Worm (Caenorhabditis elegans) whole organism, L4 larva: ENCODE measurements around the gene sdz-38.

Experiments used
- D1046.2 ChIP-seq: fragments of 200-800 bp; sonication (Bioruptor generic); IDR thresholded peaks from 2 replicates; pipeline ENCODE4 v1.3.6; 2022; ENCODE audit warnings: missing genetic modification characterization, missing compliant biosample characterization
- F37D6.2 ChIP-seq: sonication (generic microtip); optimal IDR thresholded peaks from 2 replicates; lab custom pipeline; 2016; ENCODE audit warnings: mild to moderate bottlenecking, missing genetic modification characterization, missing compliant biosample characterization
- F44E2.7 ChIP-seq: fragments of 200-800 bp; sonication (Bioruptor generic); IDR thresholded peaks from 2 replicates; pipeline ENCODE4 v2.1.2; 2022; ENCODE audit warnings: missing genetic modification characterization, missing compliant biosample characterization
- F49E8.2 ChIP-seq: sonication (generic microtip); optimal IDR thresholded peaks from 2 replicates; lab custom pipeline; 2016; ENCODE audit warnings: missing compliant biosample characterization, mild to moderate bottlenecking, missing genetic modification characterization, borderline replicate concordance
- T26A8.4 ChIP-seq: fragments of 200-800 bp; sonication (Bioruptor generic); IDR thresholded peaks from 2 replicates; pipeline ENCODE4 v1.3.6; 2022; ENCODE audit warnings: missing genetic modification characterization, missing compliant biosample characterization
- Y105C5A.15 ChIP-seq: fragments of 200-800 bp; sonication (Bioruptor generic); IDR thresholded peaks from 2 replicates; pipeline ENCODE4 v1.3.6; 2022; ENCODE audit warnings: missing genetic modification characterization, missing compliant biosample characterization
- Y48G9A.11 ChIP-seq: fragments of 200-800 bp; sonication (Bioruptor generic); IDR thresholded peaks from 2 replicates; pipeline ENCODE4 v1.3.6; 2022; ENCODE audit warnings: missing genetic modification reagents, missing genetic modification characterization, missing compliant biosample characterization
- ZK337.2 ChIP-seq: fragments of 200-800 bp; sonication (Bioruptor generic); IDR thresholded peaks from 2 replicates; pipeline ENCODE4 v1.3.6; 2022; ENCODE audit warnings: missing genetic modification reagents, missing genetic modification characterization, missing compliant biosample characterization
- attf-4 ChIP-seq: sonication (generic microtip); optimal IDR thresholded peaks from 3 replicates; lab custom pipeline; 2017; ENCODE audit warnings: missing biosample characterization, missing genetic modification characterization
- ceh-44 ChIP-seq: fragments of 200-800 bp; sonication (Bioruptor generic); IDR thresholded peaks from 2 replicates; pipeline ENCODE4 v1.3.6; 2022; ENCODE audit warnings: missing genetic modification reagents, missing genetic modification characterization, missing compliant biosample characterization
- ceh-62 ChIP-seq: sonication (generic microtip); optimal IDR thresholded peaks from 2 replicates; lab custom pipeline; 2017; ENCODE audit warnings: missing biosample characterization, missing genetic modification characterization
- ces-1 ChIP-seq: fragments of 150-350 bp; sonication (generic microtip); optimal IDR thresholded peaks from 4 replicates; lab custom pipeline; 2014; ENCODE audit warnings: missing biosample characterization, missing genetic modification reagents, missing genetic modification characterization
- daf-19 ChIP-seq: fragments of 200-800 bp; sonication (Bioruptor generic); conservative IDR thresholded peaks from 2 replicates; pipeline ENCODE4 v1.3.6; 2022; ENCODE audit warnings: missing genetic modification characterization, missing compliant biosample characterization
- dmd-6 ChIP-seq: fragments of 200-800 bp; sonication (Bioruptor generic); IDR thresholded peaks from 2 replicates; pipeline ENCODE4 v1.3.6; 2022; ENCODE audit warnings: missing genetic modification reagents, missing genetic modification characterization, missing compliant biosample characterization
- dmd-8 ChIP-seq: fragments of 200-800 bp; sonication (Bioruptor generic); IDR thresholded peaks from 2 replicates; pipeline ENCODE4 v1.3.6; 2022; ENCODE audit warnings: missing genetic modification characterization, missing compliant biosample characterization
- dpl-1 ChIP-seq: fragments of 150-350 bp; optimal IDR thresholded peaks from 2 replicates; lab custom pipeline; 2014; ENCODE audit warnings: missing biosample characterization, missing genetic modification reagents, missing genetic modification characterization
- duxl-1 ChIP-seq: sonication (generic microtip); optimal IDR thresholded peaks from 2 replicates; lab custom pipeline; 2016; ENCODE audit warnings: mild to moderate bottlenecking, missing genetic modification characterization, moderate library complexity, missing compliant biosample characterization; ENCODE audit not compliant: poor library complexity
- dve-1 ChIP-seq: sonication (generic microtip); optimal IDR thresholded peaks from 2 replicates; lab custom pipeline; 2017; ENCODE audit warnings: antibody characterized with exemption, mild to moderate bottlenecking, missing genetic modification characterization, missing compliant biosample characterization; ENCODE audit not compliant: insufficient read depth
- fkh-10 ChIP-seq: fragments of 150-350 bp; optimal IDR thresholded peaks from 2 replicates; lab custom pipeline; 2014; ENCODE audit warnings: missing biosample characterization, missing genetic modification reagents, missing genetic modification characterization
- fos-1 ChIP-seq: fragments of 150-350 bp; optimal IDR thresholded peaks from 2 replicates; lab custom pipeline; 2014; ENCODE audit warnings: missing biosample characterization, missing genetic modification characterization
- gei-8 ChIP-seq: fragments of 200-800 bp; sonication (Bioruptor generic); optimal IDR thresholded peaks from 2 replicates; lab custom pipeline; 2018; ENCODE audit warnings: mild to moderate bottlenecking, missing genetic modification characterization, missing compliant biosample characterization
- jun-1 ChIP-seq: fragments of 150-350 bp; optimal IDR thresholded peaks from 2 replicates; lab custom pipeline; 2014; ENCODE audit warnings: missing biosample characterization, missing genetic modification reagents, missing genetic modification characterization
- lim-7 ChIP-seq: fragments of 200-800 bp; sonication (Bioruptor generic); IDR thresholded peaks from 2 replicates; pipeline ENCODE4 v1.3.6; 2022; ENCODE audit warnings: missing genetic modification characterization, missing compliant biosample characterization
- lin-1 ChIP-seq: fragments of 200-800 bp; sonication (Bioruptor generic); IDR thresholded peaks from 2 replicates; pipeline ENCODE4 v1.3.6; 2022; ENCODE audit warnings: missing genetic modification reagents, missing genetic modification characterization, missing compliant biosample characterization
- lin-29 ChIP-seq: fragments of 200-800 bp; sonication (Bioruptor generic); IDR thresholded peaks from 2 replicates; pipeline ENCODE4 v1.3.6; 2022; ENCODE audit warnings: missing genetic modification reagents, missing genetic modification characterization, missing compliant biosample characterization
- lin-38 ChIP-seq: fragments of 200-800 bp; sonication (Bioruptor generic); IDR thresholded peaks from 2 replicates; pipeline ENCODE4 v1.3.6; 2022; ENCODE audit warnings: missing genetic modification reagents, missing genetic modification characterization, missing compliant biosample characterization
- lin-39 ChIP-seq: fragments of 150-350 bp; optimal IDR thresholded peaks from 2 replicates; lab custom pipeline; 2014; ENCODE audit warnings: missing biosample characterization, missing genetic modification reagents, missing genetic modification characterization
- lsy-2 ChIP-seq, 2 experiments: fragments of 150-350 bp in 1 of 2; sonication (generic microtip) in 1 of 2; optimal IDR thresholded peaks; 2 replicates each; lab custom pipeline; 2014 to 2017; ENCODE audit warnings: missing biosample characterization in 2 of 2, missing genetic modification characterization in 2 of 2
- madf-5 ChIP-seq, 2 experiments: fragments of 200-800 bp; sonication (Bioruptor generic); IDR thresholded peaks; 2 replicates each; pipeline ENCODE4 v1.3.6; 2022; ENCODE audit warnings: missing compliant biosample characterization in 2 of 2, missing genetic modification characterization in 2 of 2
- madf-9 ChIP-seq: fragments of 200-800 bp; sonication (Bioruptor generic); conservative IDR thresholded peaks from 2 replicates; pipeline ENCODE4 v1.3.6; 2022; ENCODE audit warnings: missing genetic modification reagents, missing genetic modification characterization, missing compliant biosample characterization
- mdl-1 ChIP-seq, 2 experiments: fragments of 150-350 bp in 1 of 2; sonication (generic microtip) in 1 of 2; optimal IDR thresholded peaks; 2 replicates each; lab custom pipeline; 2014 to 2017; ENCODE audit warnings: missing biosample characterization in 2 of 2, missing genetic modification characterization in 2 of 2
- mep-1 ChIP-seq: fragments of 150-350 bp; sonication (generic microtip); optimal IDR thresholded peaks from 3 replicates; lab custom pipeline; 2014; ENCODE audit warnings: missing biosample characterization, missing genetic modification characterization
- mes-2 ChIP-seq: sonication (generic microtip); optimal IDR thresholded peaks from 2 replicates; lab custom pipeline; 2016; ENCODE audit warnings: missing genotype, mild to moderate bottlenecking, missing genetic modification characterization, missing compliant biosample characterization; ENCODE audit not compliant: poor library complexity, severe bottlenecking
- mxl-3 ChIP-seq: fragments of 200-800 bp; sonication (Bioruptor generic); optimal IDR thresholded peaks from 2 replicates; lab custom pipeline; 2018; ENCODE audit warnings: mild to moderate bottlenecking, missing genetic modification characterization, missing compliant biosample characterization
- nhr-102 ChIP-seq: sonication (generic microtip); optimal IDR thresholded peaks from 2 replicates; lab custom pipeline; 2016; ENCODE audit warnings: mild to moderate bottlenecking, missing genetic modification characterization, moderate library complexity, missing compliant biosample characterization
- nhr-11 ChIP-seq: fragments of 150-350 bp; optimal IDR thresholded peaks from 2 replicates; lab custom pipeline; 2014; ENCODE audit warnings: missing biosample characterization, missing genetic modification characterization
- nhr-237 ChIP-seq: sonication (generic microtip); optimal IDR thresholded peaks from 2 replicates; lab custom pipeline; 2017; ENCODE audit warnings: missing biosample characterization, missing genetic modification characterization
- nhr-25 ChIP-seq: sonication (generic microtip); optimal IDR thresholded peaks from 2 replicates; lab custom pipeline; 2017; ENCODE audit warnings: missing genetic modification characterization, mild to moderate bottlenecking, missing compliant biosample characterization, antibody characterized with exemption, moderate library complexity, borderline replicate concordance; ENCODE audit not compliant: insufficient read depth
- nhr-28 ChIP-seq: fragments of 150-350 bp; optimal IDR thresholded peaks from 2 replicates; lab custom pipeline; 2014; ENCODE audit warnings: missing biosample characterization, missing genetic modification characterization
- nhr-42 ChIP-seq: fragments of 200-800 bp; sonication (Bioruptor generic); IDR thresholded peaks from 2 replicates; pipeline ENCODE4 v1.3.6; 2022; ENCODE audit warnings: missing genetic modification characterization, missing compliant biosample characterization
- nhr-76 ChIP-seq: fragments of 150-350 bp; optimal IDR thresholded peaks from 2 replicates; lab custom pipeline; 2014; ENCODE audit warnings: missing biosample characterization, missing genetic modification characterization
- nhr-77 ChIP-seq: fragments of 150-350 bp; optimal IDR thresholded peaks from 2 replicates; lab custom pipeline; 2014; ENCODE audit warnings: missing biosample characterization, missing genetic modification characterization
- pha-4 ChIP-seq, 2 experiments: fragments of 150-350 bp in 1 of 2; fragments of 200-800 bp in 1 of 2; sonication (Bioruptor generic) in 1 of 2; IDR thresholded peaks in 1 of 2; optimal IDR thresholded peaks in 1 of 2; 2 replicates each; pipeline versions ENCODE4 v1.3.6 to Lab custom; 2014 to 2022; ENCODE audit warnings: missing genetic modification characterization in 2 of 2, missing genetic modification reagents in 2 of 2, missing biosample characterization in 1 of 2, missing compliant biosample characterization in 1 of 2
- pqm-1 ChIP-seq: sonication (generic microtip); optimal IDR thresholded peaks from 2 replicates; lab custom pipeline; 2017; ENCODE audit warnings: missing biosample characterization, missing genetic modification characterization
- sdz-12 ChIP-seq: fragments of 200-800 bp; sonication (Bioruptor generic); optimal IDR thresholded peaks from 2 replicates; lab custom pipeline; 2018; ENCODE audit warnings: mild to moderate bottlenecking, missing genetic modification characterization, missing compliant biosample characterization
- skn-1 ChIP-seq: fragments of 150-350 bp; optimal IDR thresholded peaks from 2 replicates; lab custom pipeline; 2014; ENCODE audit warnings: missing biosample characterization, missing genetic modification characterization
- spr-1 ChIP-seq: sonication (generic microtip); optimal IDR thresholded peaks from 2 replicates; lab custom pipeline; 2016; ENCODE audit warnings: mild to moderate bottlenecking, missing genetic modification characterization, missing compliant biosample characterization
- spr-3 ChIP-seq: fragments of 200-800 bp; sonication (Bioruptor generic); optimal IDR thresholded peaks from 2 replicates; lab custom pipeline; 2018; ENCODE audit warnings: mild to moderate bottlenecking, missing genetic modification characterization, missing compliant biosample characterization
- unc-62 ChIP-seq, 3 experiments: fragments of 150-350 bp in 1 of 3; sonication (generic microtip); optimal IDR thresholded peaks in 2 of 3; peaks in 1 of 3; 1 replicate in 1 of 3; 2 replicates in 2 of 3; lab custom pipeline; 2014 to 2017; ENCODE audit warnings: missing biosample characterization in 3 of 3, missing genetic modification characterization in 3 of 3, missing genetic modification reagents in 3 of 3, missing genotype in 1 of 3
- zfp-2 ChIP-seq: sonication (generic microtip); optimal IDR thresholded peaks from 2 replicates; lab custom pipeline; 2016; ENCODE audit warnings: mild to moderate bottlenecking, missing genetic modification characterization, missing compliant biosample characterization
- ztf-7 ChIP-seq: fragments of 150-350 bp; optimal IDR thresholded peaks from 2 replicates; lab custom pipeline; 2014; ENCODE audit warnings: missing biosample characterization, missing genetic modification characterization

sdz-38 gene

ce11 chrII:9931012-9931411, 50.6 kb downstream of the sdz-38 start (continued):
- TF ChIP-seq nhr-42 (GFP tag; lab: Robert Waterston, UW): no peak
- no peak for TF ChIP-seq F44E2.7 (GFP tag; lab: Robert Waterston, UW)
- TF ChIP-seq lin-1 (GFP tag; lab: Robert Waterston, UW): no peak
- TF ChIP-seq T26A8.4 (GFP tag; lab: Robert Waterston, UW): no peak
- TF ChIP-seq lin-38: peak; percentile 38
- peak; percentile 12 for TF ChIP-seq nhr-11 (tag; lab: Kevin White, UChicago)
- no peak for TF ChIP-seq F49E8.2 (tag; lab: Kevin White, UChicago)
- no peak for TF ChIP-seq sdz-12 (GFP tag; lab: Kevin White, UChicago)
- 0 out of 2 replicates have a peak, but pooled peaks have one; percentile 51 for TF ChIP-seq dmd-8 (GFP tag; lab: Robert Waterston, UW)
- no peak for TF ChIP-seq madf-5 (GFP tag; IDR thresholded peaks at IDR 0.05; lab: Robert Waterston, UW)
- TF ChIP-seq ZK337.2 (GFP tag; lab: Robert Waterston, UW): no peak
- TF ChIP-seq pqm-1 (tag; lab: Kevin White, UChicago): no peak
- TF ChIP-seq jun-1 (tag; lab: Kevin White, UChicago): no peak
- no peak for TF ChIP-seq ceh-44 (GFP tag; lab: Robert Waterston, UW)
- TF ChIP-seq mes-2 (tag; lab: Kevin White, UChicago): peak; percentile 87
- no peak for TF ChIP-seq nhr-102 (tag; lab: Kevin White, UChicago)
- no peak for TF ChIP-seq daf-19 (GFP tag; lab: Robert Waterston, UW)
- no peak for TF ChIP-seq unc-62 (GFP tag; optimal IDR thresholded peaks at IDR 0.05 in 1 of 2; lab: Kevin White, UChicago)
- TF ChIP-seq unc-62 (tag; optimal IDR thresholded peaks at IDR 0.05; lab: Kevin White, UChicago): no peak
- no peak for TF ChIP-seq madf-9 (GFP tag; lab: Robert Waterston, UW)
- TF ChIP-seq mep-1 (tag; lab: Kevin White, UChicago): peak; percentile 21
- TF ChIP-seq nhr-76 (tag; lab: Kevin White, UChicago): no peak
- no peak for TF ChIP-seq lin-39 (tag; lab: Kevin White, UChicago)
- peak; percentile 14 for TF ChIP-seq dve-1 (tag; lab: Kevin White, UChicago)
- TF ChIP-seq nhr-28 (tag; lab: Kevin White, UChicago): no peak
- TF ChIP-seq lin-29 (GFP tag; lab: Robert Waterston, UW): no peak
- peak; percentile 22 for TF ChIP-seq dpl-1 (GFP tag; lab: Kevin White, UChicago)
- no peak for TF ChIP-seq spr-3 (GFP tag; lab: Kevin White, UChicago)
- TF ChIP-seq nhr-25 (tag; lab: Kevin White, UChicago): no peak
- no peak for TF ChIP-seq mdl-1 (tag; optimal IDR thresholded peaks at IDR 0.05; lab: Kevin White, UChicago)
- no peak for TF ChIP-seq lim-7 (GFP tag; lab: Robert Waterston, UW)
- TF ChIP-seq dmd-6 (GFP tag; lab: Robert Waterston, UW): no peak; the same call in 1 of the 2 replicates
- TF ChIP-seq Y105C5A.15 (GFP tag; lab: Robert Waterston, UW): no peak
- no peak for TF ChIP-seq spr-1 (tag; lab: Kevin White, UChicago)
- peak in 1 of 2 experiments; percentile 40 for TF ChIP-seq lsy-2 (tag; optimal IDR thresholded peaks at IDR 0.05; lab: Kevin White, UChicago)
- no peak for TF ChIP-seq attf-4 (tag; lab: Kevin White, UChicago)
- no peak for TF ChIP-seq zfp-2 (tag; lab: Kevin White, UChicago)
- peak; percentile 30 for TF ChIP-seq duxl-1 (tag; lab: Kevin White, UChicago)
- TF ChIP-seq fkh-10 (GFP tag; lab: Kevin White, UChicago): no peak
- no peak for TF ChIP-seq nhr-77 (tag; lab: Kevin White, UChicago)
- no peak for TF ChIP-seq ztf-7 (tag; lab: Kevin White, UChicago)
- TF ChIP-seq ceh-62 (tag; lab: Kevin White, UChicago): no peak
- no peak for TF ChIP-seq gei-8
- no peak for TF ChIP-seq F37D6.2
- TF ChIP-seq Y48G9A.11 (GFP tag; lab: Robert Waterston, UW): no peak
- no peak for TF ChIP-seq fos-1 (tag; lab: Kevin White, UChicago)
- TF ChIP-seq mxl-3 (GFP tag; lab: Kevin White, UChicago): peak; percentile 56
- no peak for TF ChIP-seq pha-4 (GFP tag; IDR thresholded peaks at IDR 0.05; lab: Robert Waterston, UW)
- TF ChIP-seq pha-4 (tag; optimal IDR thresholded peaks at IDR 0.05; lab: Kevin White, UChicago): no peak
- TF ChIP-seq D1046.2 (GFP tag; lab: Robert Waterston, UW): no peak
- no peak for TF ChIP-seq skn-1 (tag; lab: Kevin White, UChicago)
- no peak for TF ChIP-seq nhr-237
- no peak for TF ChIP-seq ces-1 (GFP tag; lab: Kevin White, UChicago)
